Fruit fly (Drosophila melanogaster) whole organism, pupa: ENCODE results near the gene salt.

ENCODE experiments used
- CG10348 ChIP-seq: fragments of 200-800 bp; sonication (Bioruptor generic); IDR thresholded peaks from 2 replicates; pipeline ENCODE4 v1.3.6; 2022; ENCODE audit warnings: missing biosample characterization, missing genetic modification characterization
- CG12605 ChIP-seq: fragments of 200-800 bp; sonication (Bioruptor generic); IDR thresholded peaks from 2 replicates; pipeline ENCODE4 v1.3.6; 2022; ENCODE audit warnings: missing biosample characterization, missing genetic modification characterization
- CG13204 ChIP-seq: fragments of 200-800 bp; sonication (Bioruptor generic); optimal IDR thresholded peaks from 2 replicates; lab custom pipeline; 2018; ENCODE audit warnings: missing biosample characterization, mild to moderate bottlenecking, missing genetic modification characterization, moderate library complexity
- CG14655 ChIP-seq: fragments of 200-800 bp; sonication (Bioruptor generic); optimal IDR thresholded peaks from 3 replicates; lab custom pipeline; 2017; ENCODE audit warnings: mild to moderate bottlenecking, missing biosample characterization, missing genetic modification reagents, missing genetic modification characterization
- CG15710 ChIP-seq: fragments of 200-800 bp; sonication (Bioruptor generic); optimal IDR thresholded peaks from 2 replicates; lab custom pipeline; 2018; ENCODE audit warnings: missing biosample characterization, mild to moderate bottlenecking, missing genetic modification characterization, moderate library complexity
- CG17806 ChIP-seq: fragments of 200-800 bp; sonication (Bioruptor generic); optimal IDR thresholded peaks from 2 replicates; lab custom pipeline; 2018; ENCODE audit warnings: missing biosample characterization, mild to moderate bottlenecking, missing genetic modification characterization, moderate library complexity
- CG32121 ChIP-seq: fragments of 200-800 bp; sonication (Bioruptor generic); IDR thresholded peaks from 2 replicates; pipeline ENCODE4 v1.3.6; 2022; ENCODE audit warnings: missing biosample characterization, missing genetic modification characterization
- CG34367 ChIP-seq: fragments of 200-800 bp; sonication (Bioruptor generic); optimal IDR thresholded peaks from 2 replicates; lab custom pipeline; 2018; ENCODE audit warnings: missing biosample characterization, mild to moderate bottlenecking, missing genetic modification characterization
- CG4496 ChIP-seq: fragments of 200-800 bp; sonication (Bioruptor generic); IDR thresholded peaks from 3 replicates; pipeline ENCODE4 v1.3.6; 2022; ENCODE audit warnings: missing biosample characterization, missing genetic modification characterization
- CG8159 ChIP-seq: fragments of 200-800 bp; sonication (Bioruptor generic); optimal IDR thresholded peaks from 3 replicates; lab custom pipeline; 2018; ENCODE audit warnings: missing biosample characterization, mild to moderate bottlenecking, missing genetic modification characterization, moderate library complexity
- CG8301 ChIP-seq: fragments of 200-800 bp; sonication (Bioruptor generic); optimal IDR thresholded peaks from 2 replicates; lab custom pipeline; 2018; ENCODE audit warnings: missing biosample characterization, mild to moderate bottlenecking, missing genetic modification characterization
- CG9948 ChIP-seq: fragments of 200-800 bp; sonication (Bioruptor generic); optimal IDR thresholded peaks from 2 replicates; lab custom pipeline; 2018; ENCODE audit warnings: missing biosample characterization, mild to moderate bottlenecking, missing genetic modification characterization, moderate library complexity
- D1 ChIP-seq: fragments of 200-800 bp; sonication (Bioruptor generic); optimal IDR thresholded peaks from 2 replicates; lab custom pipeline; 2018; ENCODE audit warnings: missing biosample characterization, mild to moderate bottlenecking, missing genetic modification characterization, moderate library complexity
- EcR ChIP-seq: fragments of 200-800 bp; sonication (Bioruptor generic); optimal IDR thresholded peaks from 3 replicates; lab custom pipeline; 2019; ENCODE audit warnings: missing biosample characterization, missing genetic modification characterization, mild to moderate bottlenecking, moderate library complexity, missing genetic modification reagents
- Ets98B ChIP-seq: fragments of 200-800 bp; sonication (Bioruptor generic); IDR thresholded peaks from 2 replicates; pipeline ENCODE4 v1.3.6; 2022; ENCODE audit warnings: missing biosample characterization, missing genetic modification characterization
- Pif1A ChIP-seq: fragments of 200-800 bp; sonication (Bioruptor generic); optimal IDR thresholded peaks from 3 replicates; lab custom pipeline; 2016; ENCODE audit warnings: missing biosample characterization, missing genetic modification characterization
- Pif1B ChIP-seq: fragments of 200-800 bp; sonication (Bioruptor generic); optimal IDR thresholded peaks from 3 replicates; lab custom pipeline; 2016; ENCODE audit warnings: missing biosample characterization, missing genetic modification characterization
- Snoo ChIP-seq: fragments of 200-800 bp; sonication (Bioruptor generic); optimal IDR thresholded peaks from 3 replicates; lab custom pipeline; 2017; ENCODE audit warnings: missing biosample characterization, mild to moderate bottlenecking, missing genetic modification characterization, inconsistent platforms
- fd96Ca ChIP-seq: fragments of 200-800 bp; sonication (Bioruptor generic); IDR thresholded peaks from 3 replicates; pipeline ENCODE4 v1.3.6; 2022; ENCODE audit warnings: missing biosample characterization, missing genetic modification characterization
- gl ChIP-seq: fragments of 200-800 bp; sonication (Bioruptor generic); optimal IDR thresholded peaks from 2 replicates; lab custom pipeline; 2018; ENCODE audit warnings: missing biosample characterization, mild to moderate bottlenecking, missing genetic modification characterization
- rn ChIP-seq: fragments of 200-800 bp; sonication (Bioruptor generic); IDR thresholded peaks from 2 replicates; pipeline ENCODE4 v1.3.6; 2022; ENCODE audit warnings: missing biosample characterization, missing genetic modification characterization

salt gene

DNA sequence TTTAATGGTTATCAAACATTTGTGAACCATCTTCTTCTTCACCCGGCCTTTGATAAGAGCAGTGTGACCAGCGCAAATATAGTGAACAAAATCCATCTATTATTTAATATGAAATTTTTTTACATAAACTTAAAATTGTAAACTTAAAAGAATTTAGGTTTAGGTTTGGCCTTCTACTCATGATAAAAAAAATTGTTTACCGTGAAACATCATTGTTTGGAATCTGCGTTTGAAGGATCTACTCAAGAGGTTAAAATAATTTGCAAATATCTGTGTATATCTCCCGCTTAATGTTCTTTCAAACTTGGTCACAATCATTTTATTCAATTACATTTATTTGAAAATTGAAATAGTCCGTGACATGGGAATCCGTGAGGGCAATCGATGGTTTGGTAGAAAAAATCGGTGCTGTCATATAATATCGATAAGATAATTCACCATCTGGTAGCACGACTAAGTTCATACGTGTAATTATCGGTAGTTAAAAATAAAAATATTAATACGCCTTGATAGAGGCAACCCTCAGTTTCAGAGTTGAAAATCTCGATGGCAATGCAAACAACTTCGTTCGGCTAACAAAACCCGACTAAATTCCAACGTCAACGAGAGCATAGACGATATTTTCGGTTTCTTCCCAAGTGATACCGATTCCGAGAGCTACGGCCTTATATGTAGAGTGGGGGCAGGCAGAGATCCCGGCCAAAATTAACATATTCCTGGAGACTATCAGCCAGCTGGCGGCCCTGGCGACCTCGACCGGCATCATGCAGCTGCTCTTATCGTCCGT, 17.5 kb upstream of the salt start, which contains the start of the genes betaGlu and sip3:
betaGlu (minus strand) TSS at position 59 of the 787 bp plus-strand sequence.
sip3 (plus strand) TSS at position 430 of the 787 bp plus-strand sequence.
- TF ChIP-seq CG15710 (tag; lab: Kevin White, UChicago) (no peak), Pif1B (GFP tag; lab: Kevin White, UChicago) (peak; percentile 5)

dm6 chr3R:31768198-31768597, 13.7 kb upstream of the salt start:
- TF ChIP-seq CG13204 (GFP tag; lab: Kevin White, UChicago): no peak
- TF ChIP-seq gl (tag; lab: Kevin White, UChicago): no peak
- TF ChIP-seq CG8159 (tag; lab: Kevin White, UChicago): peak; percentile 45
- peak; percentile 68 for TF ChIP-seq CG12605 (GFP tag; lab: Robert Waterston, UW)
- peak; percentile 71 for TF ChIP-seq CG9948 (tag; lab: Kevin White, UChicago)
- TF ChIP-seq CG4496 (GFP tag; lab: Robert Waterston, UW): peak; percentile 89
- TF ChIP-seq CG34367: no peak
- no peak for TF ChIP-seq CG10348 (GFP tag; lab: Robert Waterston, UW)
- TF ChIP-seq EcR (GFP tag; lab: Kevin White, UChicago): no peak
- TF ChIP-seq fd96Ca (GFP tag; lab: Robert Waterston, UW): peak; percentile 93
- TF ChIP-seq Ets98B: peak; percentile 89
- TF ChIP-seq CG17806 (tag; lab: Kevin White, UChicago): peak; percentile 61
- TF ChIP-seq rn (GFP tag; lab: Robert Waterston, UW): peak; percentile 63
- TF ChIP-seq CG15710 (tag; lab: Kevin White, UChicago): no peak
- TF ChIP-seq Pif1B (GFP tag; lab: Kevin White, UChicago): peak; percentile 53
- TF ChIP-seq CG14655 (GFP tag; lab: Kevin White, UChicago): peak; percentile 91
- no peak for TF ChIP-seq Snoo (tag; lab: Kevin White, UChicago)
- peak; percentile 85 for TF ChIP-seq CG32121 (GFP tag; lab: Robert Waterston, UW)
- peak; percentile 75 for TF ChIP-seq Pif1A
- no peak for TF ChIP-seq D1 (tag; lab: Kevin White, UChicago)
- peak; percentile 92 for TF ChIP-seq CG8301 (tag; lab: Kevin White, UChicago)

DNA sequence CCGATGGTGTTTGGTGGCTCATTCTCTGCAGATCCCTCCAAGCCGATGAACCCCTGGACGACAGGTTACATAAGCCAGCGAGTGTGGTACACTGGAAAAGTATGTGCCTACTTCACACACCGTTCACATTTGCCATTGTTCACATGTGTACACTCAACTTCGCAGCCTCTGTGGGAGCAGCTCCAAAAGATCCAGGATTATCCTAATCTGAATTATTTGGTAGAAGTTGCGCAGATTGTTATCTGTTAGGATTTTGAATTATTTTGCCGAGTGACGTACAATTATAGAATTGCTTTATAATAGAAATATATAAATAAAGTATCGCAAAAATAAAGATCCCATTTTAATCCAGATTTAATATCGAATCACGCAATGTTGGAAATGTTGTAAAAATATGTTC, 13.0 kb upstream of the salt start:
- TF ChIP-seq D1 (tag; lab: Kevin White, UChicago): no peak
- peak; percentile 14 for TF ChIP-seq CG34367
- no peak for TF ChIP-seq CG10348 (GFP tag; lab: Robert Waterston, UW)
- TF ChIP-seq Pif1A: peak; percentile 56
- TF ChIP-seq CG8159 (tag; lab: Kevin White, UChicago): peak; percentile 54
- no peak for TF ChIP-seq gl (tag; lab: Kevin White, UChicago)
- TF ChIP-seq CG8301 (tag; lab: Kevin White, UChicago): peak; percentile 71
- peak; percentile 84 for TF ChIP-seq CG14655 (GFP tag; lab: Kevin White, UChicago)
- TF ChIP-seq CG15710 (tag; lab: Kevin White, UChicago): no peak
- peak; percentile 32 for TF ChIP-seq CG17806 (tag; lab: Kevin White, UChicago)
- no peak for TF ChIP-seq CG12605 (GFP tag; lab: Robert Waterston, UW)
- TF ChIP-seq fd96Ca (GFP tag; lab: Robert Waterston, UW): 0 out of 3 replicates have a peak, but pooled peaks have one; percentile 25
- TF ChIP-seq CG4496 (GFP tag; lab: Robert Waterston, UW): no peak
- TF ChIP-seq Snoo (tag; lab: Kevin White, UChicago): no peak
- no peak for TF ChIP-seq CG32121 (GFP tag; lab: Robert Waterston, UW)
- peak; percentile 47 for TF ChIP-seq CG9948 (tag; lab: Kevin White, UChicago)
- TF ChIP-seq Pif1B (GFP tag; lab: Kevin White, UChicago): peak; percentile 47
- no peak for TF ChIP-seq CG13204 (GFP tag; lab: Kevin White, UChicago)
- no peak for TF ChIP-seq Ets98B
- no peak for TF ChIP-seq rn (GFP tag; lab: Robert Waterston, UW)
- no peak for TF ChIP-seq EcR (GFP tag; lab: Kevin White, UChicago)

DNA sequence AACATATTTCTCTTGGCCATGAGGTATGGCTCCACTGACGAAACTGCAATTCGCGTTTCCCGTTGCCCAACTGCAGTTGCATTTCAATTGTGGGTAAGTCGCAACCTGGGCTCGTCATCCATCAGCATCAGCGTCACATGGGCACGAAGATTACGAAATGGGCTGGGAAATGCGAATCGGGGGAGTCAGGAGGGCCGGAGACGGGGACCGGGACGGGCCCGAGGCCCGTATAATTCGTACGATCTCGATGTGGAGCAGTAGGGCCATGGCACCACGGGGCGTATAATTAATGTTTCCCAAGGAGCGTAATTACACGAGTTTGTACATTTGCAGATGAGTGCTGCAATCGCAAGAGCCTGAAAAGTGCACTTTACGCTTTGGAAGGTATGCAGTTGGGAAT, 10.6 kb upstream of the salt start:
- TF ChIP-seq CG8159 (tag; lab: Kevin White, UChicago) (no peak), rn (GFP tag; lab: Robert Waterston, UW) (no peak), CG4496 (GFP tag; lab: Robert Waterston, UW) (no peak), CG10348 (GFP tag; lab: Robert Waterston, UW) (no peak), CG9948 (tag; lab: Kevin White, UChicago) (no peak), CG13204 (GFP tag; lab: Kevin White, UChicago) (no peak), EcR (GFP tag; lab: Kevin White, UChicago) (no peak), CG15710 (tag; lab: Kevin White, UChicago) (no peak), CG8301 (tag; lab: Kevin White, UChicago) (no peak), CG17806 (tag; lab: Kevin White, UChicago) (no peak), fd96Ca (GFP tag; lab: Robert Waterston, UW) (no peak), Snoo (tag; lab: Kevin White, UChicago) (no peak), CG12605 (GFP tag; lab: Robert Waterston, UW) (no peak), Pif1A (no peak), Ets98B (no peak)
- TF ChIP-seq, all 21 proteins: peak for 0

DNA sequence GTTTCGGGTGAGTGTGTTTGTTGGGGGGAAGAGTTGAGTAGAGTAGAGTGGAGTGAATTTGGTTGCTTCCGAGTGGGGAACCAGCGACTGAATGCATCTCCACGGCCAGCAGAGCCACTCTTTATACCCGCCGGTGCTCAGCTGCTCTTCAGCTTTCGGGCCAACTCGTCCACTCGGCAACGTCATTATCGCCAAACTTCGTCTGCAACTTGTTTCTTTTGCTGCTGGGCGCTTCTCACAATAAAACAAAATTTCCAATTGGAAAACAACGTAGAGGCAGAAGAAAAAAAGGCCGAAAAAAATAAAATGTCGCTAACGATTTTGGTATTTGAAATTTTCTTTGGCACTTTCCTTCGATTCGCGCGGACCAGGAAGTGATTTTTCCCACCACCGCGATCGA, 10.2 kb upstream of the salt start, which contains the start of gene CG2150:
CG2150 (minus strand) TSS at position 101 of the 400 bp plus-strand sequence.
- TF ChIP-seq D1 (tag; lab: Kevin White, UChicago): no peak
- no peak for TF ChIP-seq CG32121 (GFP tag; lab: Robert Waterston, UW)
- no peak for TF ChIP-seq CG8159 (tag; lab: Kevin White, UChicago)
- no peak for TF ChIP-seq CG10348 (GFP tag; lab: Robert Waterston, UW)
- no peak for TF ChIP-seq gl (tag; lab: Kevin White, UChicago)
- no peak for TF ChIP-seq fd96Ca (GFP tag; lab: Robert Waterston, UW)
- no peak for TF ChIP-seq CG34367
- peak; percentile 16; the same call in 1 of the 3 replicates for TF ChIP-seq CG4496 (GFP tag; lab: Robert Waterston, UW)
- no peak for TF ChIP-seq CG14655 (GFP tag; lab: Kevin White, UChicago)
- TF ChIP-seq EcR (GFP tag; lab: Kevin White, UChicago): no peak
- TF ChIP-seq Ets98B: peak; percentile 24; the same call in 1 of the 2 replicates
